Fruit fly (Drosophila melanogaster): ENCODE results near the gene Prosbeta7.

- TF ChIP-seq GATAd (GFP tag; optimal IDR thresholded peaks at IDR 0.05) (no peak), foxo (GFP tag; optimal IDR thresholded peaks at IDR 0.05) (no peak), h (GFP tag; optimal IDR thresholded peaks at IDR 0.05) (no peak), psq (GFP tag; optimal IDR thresholded peaks at IDR 0.05) (no peak), Dif (GFP tag; optimal IDR thresholded peaks at IDR 0.05; ENCODE audit: partially characterized antibody) (no peak), brk (GFP tag; optimal IDR thresholded peaks at IDR 0.05) (no peak), dl (GFP tag; optimal IDR thresholded peaks at IDR 0.05; ENCODE audit: insufficient read depth in 1 of 2, partially characterized antibody in 2 of 2) (no peak), N (GFP tag; optimal IDR thresholded peaks at IDR 0.05) (no peak), CrebA (GFP tag; optimal IDR thresholded peaks at IDR 0.05; ENCODE audit: borderline replicate concordance) (no peak), CG32264 (GFP tag; optimal IDR thresholded peaks at IDR 0.05) (no peak), Dfd (GFP tag; optimal IDR thresholded peaks at IDR 0.05) (no peak)
Observed at dm6 chr3R:5403963-5404362, 45.8 kb upstream of the Prosbeta7 start, which contains the start of gene CG2663.

All from whole organism, wandering third instar larva.